Worm (Caenorhabditis elegans) whole organism, midembryonic: Measurements from ENCODE around the gene C16C8.27.

Experiments used
- flt-1 ChIP-seq: fragments of 200-800 bp; sonication (Bioruptor generic); IDR thresholded peaks from 2 replicates; pipeline ENCODE4 v1.3.6; 2022; ENCODE audit warnings: missing genetic modification characterization, missing compliant biosample characterization
- klf-2 ChIP-seq: fragments of 200-800 bp; sonication (Bioruptor generic); conservative IDR thresholded peaks from 2 replicates; pipeline ENCODE4 v1.3.6; 2022; ENCODE audit warnings: missing genetic modification reagents, missing genetic modification characterization, missing compliant biosample characterization
- ztf-29 ChIP-seq: fragments of 200-800 bp; sonication (Bioruptor generic); IDR thresholded peaks from 2 replicates; pipeline ENCODE4 v1.3.6; 2022; ENCODE audit warnings: missing genetic modification reagents, missing genetic modification characterization, missing compliant biosample characterization

- TF ChIP-seq flt-1 (GFP tag; lab: Robert Waterston, UW): no peak
- no peak for TF ChIP-seq ztf-29 (GFP tag; lab: Robert Waterston, UW)
- TF ChIP-seq klf-2: no peak
Observed at ce11 chrII:3452421-3452820, 10.9 kb downstream of the C16C8.27 start, which contains the start of gene C16C8.12.
